Fruit fly (Drosophila melanogaster) whole organism, adult: ENCODE measurements around the gene vvl.

Source experiments
- CG33017 ChIP-seq: fragments of 200-800 bp; sonication (Bioruptor generic); optimal IDR thresholded peaks from 2 replicates; lab custom pipeline; 2018; ENCODE audit warnings: missing biosample characterization, mild to moderate bottlenecking, missing genetic modification characterization, moderate library complexity
- CG5204 ChIP-seq: fragments of 200-800 bp; sonication (Bioruptor generic); optimal IDR thresholded peaks from 2 replicates; lab custom pipeline; 2016; ENCODE audit warnings: missing biosample characterization, missing genetic modification characterization
- Clk ChIP-seq: fragments of 200-800 bp; sonication (Bioruptor generic); optimal IDR thresholded peaks from 2 replicates; lab custom pipeline; 2017; ENCODE audit warnings: missing biosample characterization, missing genetic modification characterization
- cic ChIP-seq: fragments of 200-800 bp; sonication (Bioruptor generic); optimal IDR thresholded peaks from 2 replicates; lab custom pipeline; 2017; ENCODE audit warnings: missing biosample characterization, mild to moderate bottlenecking, missing genetic modification characterization, moderate library complexity
- toe ChIP-seq: fragments of 200-800 bp; sonication (Bioruptor generic); optimal IDR thresholded peaks from 2 replicates; lab custom pipeline; 2016; ENCODE audit warnings: missing biosample characterization, missing genetic modification characterization

- TF ChIP-seq cic (GFP tag; lab: Kevin White, UChicago) (no peak), toe (no peak), CG33017 (tag; lab: Kevin White, UChicago) (no peak), Clk (no peak), CG5204 (GFP tag; lab: Kevin White, UChicago) (no peak)
Measured at dm6 chr3L:6787502-6787901, 2.5 kb upstream of the vvl start.
